Fruit fly (Drosophila melanogaster) whole organism, embryonic: ENCODE results near the gene CG32102.

Experiments
- Blimp-1 ChIP-seq: fragments of 200-800 bp; sonication (Bioruptor generic); optimal IDR thresholded peaks from 3 replicates; lab custom pipeline; 2018; ENCODE audit warnings: missing biosample characterization, missing genetic modification characterization, mild to moderate bottlenecking, moderate library complexity, missing genetic modification reagents
- CG10431 ChIP-seq: fragments of 200-800 bp; sonication (Bioruptor generic); optimal IDR thresholded peaks from 3 replicates; lab custom pipeline; 2018; ENCODE audit warnings: missing biosample characterization, mild to moderate bottlenecking, missing genetic modification characterization
- CG10462 ChIP-seq: fragments of 200-800 bp; sonication (Bioruptor generic); optimal IDR thresholded peaks from 2 replicates; lab custom pipeline; 2016; ENCODE audit warnings: missing biosample characterization, missing genetic modification characterization
- CG10979 ChIP-seq: fragments of 200-800 bp; sonication (Bioruptor generic); optimal IDR thresholded peaks from 2 replicates; lab custom pipeline; 2018; ENCODE audit warnings: missing biosample characterization, mild to moderate bottlenecking, missing genetic modification characterization, moderate library complexity
- CG11504 ChIP-seq: fragments of 200-800 bp; sonication (Bioruptor generic); optimal IDR thresholded peaks from 3 replicates; lab custom pipeline; 2019; ENCODE audit warnings: missing biosample characterization, mild to moderate bottlenecking, missing genetic modification characterization, moderate library complexity
- CG13123 ChIP-seq: fragments of 200-800 bp; sonication (Bioruptor generic); optimal IDR thresholded peaks from 2 replicates; lab custom pipeline; 2016; ENCODE audit warnings: missing biosample characterization, missing genetic modification characterization
- CG13775 ChIP-seq: fragments of 200-800 bp; sonication (Bioruptor generic); optimal IDR thresholded peaks from 3 replicates; lab custom pipeline; 2017; ENCODE audit warnings: missing biosample characterization, mild to moderate bottlenecking, missing genetic modification characterization
- CG14860 ChIP-seq: fragments of 200-800 bp; sonication (Bioruptor generic); IDR thresholded peaks from 3 replicates; pipeline ENCODE4 v1.3.6; 2022; ENCODE audit warnings: missing biosample characterization, missing genetic modification characterization; ENCODE audit not compliant: partially characterized antibody
- CG17385 ChIP-seq: fragments of 200-800 bp; sonication (Bioruptor generic); optimal IDR thresholded peaks from 3 replicates; lab custom pipeline; 2018; ENCODE audit warnings: missing biosample characterization, mild to moderate bottlenecking, missing genetic modification characterization
- CG17568 ChIP-seq: fragments of 200-800 bp; sonication (Bioruptor generic); optimal IDR thresholded peaks from 2 replicates; lab custom pipeline; 2018; ENCODE audit warnings: missing biosample characterization, mild to moderate bottlenecking, missing genetic modification characterization, moderate library complexity
- CG18764 ChIP-seq: fragments of 200-800 bp; sonication (Bioruptor generic); optimal IDR thresholded peaks from 3 replicates; lab custom pipeline; 2016; ENCODE audit warnings: missing biosample characterization, missing genetic modification characterization
- CG2199 ChIP-seq: fragments of 200-800 bp; sonication (Bioruptor generic); IDR thresholded peaks from 3 replicates; pipeline ENCODE4 v1.3.6; 2022; ENCODE audit warnings: missing biosample characterization, missing genetic modification characterization
- CG34376 ChIP-seq: fragments of 200-800 bp; sonication (Bioruptor generic); optimal IDR thresholded peaks from 2 replicates; lab custom pipeline; 2018; ENCODE audit warnings: missing biosample characterization, mild to moderate bottlenecking, missing genetic modification characterization
- CG4328 ChIP-seq: fragments of 200-800 bp; sonication (Bioruptor generic); optimal IDR thresholded peaks from 3 replicates; lab custom pipeline; 2017; ENCODE audit warnings: missing biosample characterization, missing genetic modification reagents, missing genetic modification characterization
- CG43689 ChIP-seq: fragments of 200-800 bp; sonication (Bioruptor generic); IDR thresholded peaks from 2 replicates; pipeline ENCODE4 v1.3.6; 2022; ENCODE audit warnings: missing biosample characterization, missing genetic modification characterization
- CG4854 ChIP-seq: fragments of 200-800 bp; sonication (Bioruptor generic); optimal IDR thresholded peaks from 2 replicates; lab custom pipeline; 2016; ENCODE audit warnings: missing biosample characterization, missing genetic modification characterization, inconsistent platforms
- CG5953 ChIP-seq: fragments of 200-800 bp; sonication (Bioruptor generic); IDR thresholded peaks from 2 replicates; pipeline ENCODE4 v1.3.6; 2022; ENCODE audit warnings: missing biosample characterization, missing genetic modification characterization
- CG6765 ChIP-seq: fragments of 200-800 bp; sonication (Bioruptor generic); optimal IDR thresholded peaks from 3 replicates; lab custom pipeline; 2017; ENCODE audit warnings: missing biosample characterization, mild to moderate bottlenecking, missing genetic modification characterization
- CG7357 ChIP-seq: fragments of 200-800 bp; sonication (Bioruptor generic); IDR thresholded peaks from 3 replicates; pipeline ENCODE4 v1.3.6; 2022; ENCODE audit warnings: missing biosample characterization, missing genetic modification characterization
- CG8281 ChIP-seq: fragments of 200-800 bp; sonication (Bioruptor generic); optimal IDR thresholded peaks from 2 replicates; lab custom pipeline; 2018; ENCODE audit warnings: missing biosample characterization, mild to moderate bottlenecking, missing genetic modification characterization, moderate library complexity
- CrebB ChIP-seq: fragments of 200-800 bp; sonication (Bioruptor generic); optimal IDR thresholded peaks from 3 replicates; lab custom pipeline; 2018; ENCODE audit warnings: missing biosample characterization, mild to moderate bottlenecking, missing genetic modification characterization
- Dbx ChIP-seq: fragments of 200-800 bp; sonication (Bioruptor generic); IDR thresholded peaks from 3 replicates; pipeline ENCODE4 v1.3.6; 2022; ENCODE audit warnings: missing biosample characterization, missing genetic modification characterization
- Fer1 ChIP-seq: fragments of 200-800 bp; sonication (Bioruptor generic); optimal IDR thresholded peaks from 2 replicates; lab custom pipeline; 2017; ENCODE audit warnings: missing biosample characterization, mild to moderate bottlenecking, missing genetic modification characterization
- Hr3 ChIP-seq: fragments of 200-800 bp; sonication (Bioruptor generic); optimal IDR thresholded peaks from 3 replicates; lab custom pipeline; 2016; ENCODE audit warnings: missing biosample characterization, missing genetic modification characterization
- NFAT ChIP-seq: fragments of 200-800 bp; sonication (Bioruptor generic); IDR thresholded peaks from 2 replicates; pipeline ENCODE4 v1.3.6; 2022; ENCODE audit warnings: missing biosample characterization, missing genetic modification characterization
- TFAM ChIP-seq: fragments of 200-800 bp; sonication (Bioruptor generic); optimal IDR thresholded peaks from 2 replicates; lab custom pipeline; 2017; ENCODE audit warnings: missing biosample characterization, missing genetic modification characterization, inconsistent platforms
- aop ChIP-seq: fragments of 200-800 bp; sonication (Bioruptor generic); IDR thresholded peaks from 2 replicates; pipeline ENCODE4 v1.3.6; 2022; ENCODE audit warnings: missing biosample characterization, missing genetic modification characterization
- cad ChIP-seq: fragments of >200 bp; optimal IDR thresholded peaks from 2 replicates; lab custom pipeline; 2017; ENCODE audit warnings: missing biosample characterization, missing genetic modification characterization
- cato ChIP-seq: fragments of 200-800 bp; sonication (Bioruptor generic); optimal IDR thresholded peaks from 2 replicates; lab custom pipeline; 2016; ENCODE audit warnings: missing biosample characterization, missing genetic modification characterization, borderline replicate concordance
- cg ChIP-seq: fragments of 200-800 bp; sonication (Bioruptor generic); optimal IDR thresholded peaks from 3 replicates; lab custom pipeline; 2019; ENCODE audit warnings: missing biosample characterization, mild to moderate bottlenecking, missing genetic modification characterization, moderate library complexity
- chinmo ChIP-seq: fragments of 200-800 bp; sonication (Bioruptor generic); IDR thresholded peaks from 4 replicates; pipeline ENCODE4 v1.3.6; 2022; ENCODE audit warnings: missing biosample characterization, missing genetic modification characterization; ENCODE audit not compliant: partially characterized antibody
- dimm ChIP-seq: fragments of 200-800 bp; sonication (Bioruptor generic); IDR thresholded peaks from 2 replicates; pipeline ENCODE4 v1.3.6; 2022; ENCODE audit warnings: missing biosample characterization, missing genetic modification characterization
- dmrt99B ChIP-seq: fragments of 200-800 bp; sonication (Bioruptor generic); optimal IDR thresholded peaks from 2 replicates; lab custom pipeline; 2018; ENCODE audit warnings: missing biosample characterization, mild to moderate bottlenecking, missing genetic modification characterization, moderate library complexity
- dysf ChIP-seq: fragments of 200-800 bp; sonication (Bioruptor generic); IDR thresholded peaks from 3 replicates; pipeline ENCODE4 v1.3.6; 2022; ENCODE audit warnings: missing biosample characterization, missing genetic modification characterization
- fd96Cb ChIP-seq: fragments of 200-800 bp; sonication (Bioruptor generic); optimal IDR thresholded peaks from 2 replicates; lab custom pipeline; 2018; ENCODE audit warnings: missing biosample characterization, mild to moderate bottlenecking, missing genetic modification characterization, moderate library complexity
- gce ChIP-seq: fragments of 200-800 bp; sonication (Bioruptor generic); IDR thresholded peaks from 3 replicates; pipeline ENCODE4 v1.3.6; 2022; ENCODE audit warnings: missing biosample characterization, missing genetic modification characterization
- jumu ChIP-seq: fragments of 200-800 bp; sonication (Bioruptor generic); optimal IDR thresholded peaks from 3 replicates; lab custom pipeline; 2016; ENCODE audit warnings: missing biosample characterization, missing genetic modification characterization
- ken ChIP-seq: fragments of 200-800 bp; sonication (Bioruptor generic); IDR thresholded peaks from 3 replicates; pipeline ENCODE4 v1.3.6; 2022; ENCODE audit warnings: missing biosample characterization, missing genetic modification characterization
- knrl ChIP-seq: fragments of 200-800 bp; sonication (Bioruptor generic); IDR thresholded peaks from 3 replicates; pipeline ENCODE4 v1.3.6; 2022; ENCODE audit warnings: missing biosample characterization, missing genetic modification characterization; ENCODE audit not compliant: partially characterized antibody
- luna ChIP-seq: fragments of 200-800 bp; sonication (Bioruptor generic); optimal IDR thresholded peaks from 2 replicates; lab custom pipeline; 2016; ENCODE audit warnings: missing biosample characterization, missing genetic modification characterization
- nerfin-2 ChIP-seq: fragments of 200-800 bp; sonication (Bioruptor generic); IDR thresholded peaks from 2 replicates; pipeline ENCODE4 v1.3.6; 2022; ENCODE audit warnings: missing biosample characterization, missing genetic modification characterization; ENCODE audit not compliant: partially characterized antibody
- rib ChIP-seq: fragments of 200-800 bp; sonication (Bioruptor generic); IDR thresholded peaks from 2 replicates; pipeline ENCODE4 v1.3.6; 2022; ENCODE audit warnings: missing biosample characterization, missing genetic modification characterization
- slou ChIP-seq: fragments of 200-800 bp; sonication (Bioruptor generic); optimal IDR thresholded peaks from 3 replicates; lab custom pipeline; 2016; ENCODE audit warnings: missing biosample characterization, missing genetic modification characterization
- sug ChIP-seq: fragments of 200-800 bp; optimal IDR thresholded peaks from 2 replicates; lab custom pipeline; 2019; ENCODE audit warnings: missing biosample characterization, mild to moderate bottlenecking, missing genetic modification characterization, moderate library complexity
- tgo ChIP-seq: fragments of 200-800 bp; sonication (Bioruptor generic); IDR thresholded peaks from 3 replicates; pipeline ENCODE4 v1.3.6; 2022; ENCODE audit warnings: missing biosample characterization, missing genetic modification characterization
- toy ChIP-seq: fragments of 200-800 bp; sonication (Bioruptor generic); IDR thresholded peaks from 2 replicates; pipeline ENCODE4 v1.3.6; 2022; ENCODE audit warnings: missing biosample characterization, missing genetic modification characterization
- ttk ChIP-seq: fragments of 200-800 bp; sonication (Bioruptor generic); IDR thresholded peaks from 2 replicates; pipeline ENCODE4 v2.1.2; 2022; ENCODE audit warnings: missing biosample characterization, missing genetic modification characterization
- vfl ChIP-seq: fragments of 200-800 bp; sonication (Bioruptor generic); optimal IDR thresholded peaks from 2 replicates; lab custom pipeline; 2016; ENCODE audit warnings: missing biosample characterization, missing genetic modification characterization
- vvl ChIP-seq: fragments of 200-800 bp; sonication (Bioruptor generic); IDR thresholded peaks from 2 replicates; pipeline ENCODE4 v1.3.6; 2022; ENCODE audit warnings: missing biosample characterization, missing genetic modification characterization
- yki ChIP-seq: fragments of >200 bp; optimal IDR thresholded peaks from 3 replicates; lab custom pipeline; 2018

CG32102 gene

dm6 chr3L:12503865-12504650 is 34.5 kb upstream of the CG32102 start, which contains the start of the genes CG10646 and vih (continued):
- TF ChIP-seq CG7357 (GFP tag; lab: Robert Waterston, UW) (no peak), dimm (GFP tag; lab: Robert Waterston, UW) (no peak), CG34376 (GFP tag; lab: Kevin White, UChicago) (peak; percentile 5), NFAT (peak; percentile 35; the same call in 1 of the 2 replicates), CG13123 (GFP tag; lab: Kevin White, UChicago) (no peak), knrl (GFP tag; lab: Robert Waterston, UW) (0 out of 3 replicates have a peak, but pooled peaks have one; percentile 23), CG14860 (GFP tag; lab: Robert Waterston, UW) (no peak), rib (GFP tag; lab: Robert Waterston, UW) (no peak), cad (GFP tag; lab: Kevin White, UChicago) (no peak), CG5953 (GFP tag; lab: Robert Waterston, UW) (no peak), vvl (GFP tag; lab: Robert Waterston, UW) (peak; percentile 9; the same call in 1 of the 2 replicates), vfl (GFP tag; lab: Kevin White, UChicago) (no peak), slou (GFP tag; lab: Kevin White, UChicago) (no peak), dysf (GFP tag; lab: Robert Waterston, UW) (no peak), CrebB (no peak), fd96Cb (tag; lab: Kevin White, UChicago) (peak; percentile 13), CG4854 (GFP tag; lab: Kevin White, UChicago) (no peak), yki (no peak), CG10462 (GFP tag; lab: Kevin White, UChicago) (peak; percentile 30), cg (no peak), CG10979 (tag; lab: Kevin White, UChicago) (peak; percentile 41), CG17385 (GFP tag; lab: Kevin White, UChicago) (peak; percentile 29), aop (GFP tag; lab: Robert Waterston, UW) (no peak), Dbx (0 out of 3 replicates have a peak, but pooled peaks have one; percentile 37), ken (GFP tag; lab: Robert Waterston, UW) (no peak; the same call in 2 of the 3 replicates), tgo (GFP tag; lab: Robert Waterston, UW) (no peak), dmrt99B (tag; lab: Kevin White, UChicago) (peak; percentile 14), toy (no peak), Hr3 (GFP tag; lab: Kevin White, UChicago) (peak; percentile 62), CG6765 (peak; percentile 17), sug (tag; lab: Kevin White, UChicago) (peak; percentile 45), CG18764 (no peak), ttk (GFP tag; lab: Robert Waterston, UW) (no peak; the same call in 1 of the 2 replicates), CG2199 (GFP tag; lab: Robert Waterston, UW) (no peak), Blimp-1 (no peak), nerfin-2 (GFP tag; lab: Robert Waterston, UW) (no peak), cato (GFP tag; lab: Kevin White, UChicago) (no peak), CG10431 (GFP tag; lab: Kevin White, UChicago) (no peak), CG17568 (no peak), luna (no peak), chinmo (no peak), CG11504 (tag; lab: Kevin White, UChicago) (no peak), CG8281 (tag; lab: Kevin White, UChicago) (no peak), CG43689 (GFP tag; lab: Robert Waterston, UW) (no peak), CG4328 (GFP tag; lab: Kevin White, UChicago) (peak; percentile 51), jumu (GFP tag; lab: Kevin White, UChicago) (peak; percentile 31), CG13775 (peak; percentile 64), TFAM (no peak), gce (no peak), Fer1 (GFP tag; lab: Kevin White, UChicago) (peak; percentile 57)
